Worm (Caenorhabditis elegans): ENCODE results near the gene K02E7.4.

K02E7.4 gene

DNA sequence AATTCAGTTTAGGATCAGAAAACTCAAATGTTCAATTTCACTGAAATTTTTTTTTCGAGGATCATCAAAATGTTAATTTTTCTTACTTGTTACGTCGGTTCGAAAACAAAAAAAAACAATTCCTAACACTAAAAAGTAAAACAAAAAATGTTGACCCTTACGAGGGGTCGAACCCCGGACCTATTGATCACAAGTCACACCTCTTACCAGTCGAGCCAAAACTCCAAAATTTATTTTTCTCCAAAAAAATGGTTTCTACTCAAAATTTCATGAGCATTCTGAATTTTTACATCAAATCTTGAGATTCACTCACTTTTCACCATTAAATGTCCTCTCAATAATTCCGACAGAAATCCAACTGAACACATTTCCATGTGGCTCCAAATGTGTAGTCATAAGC is 30.0 kb downstream of the K02E7.4 start:
- TF ChIP-seq unc-42 (tag; optimal IDR thresholded peaks at IDR 0.05) = no peak
- TF ChIP-seq ceh-6 (GFP tag; optimal IDR thresholded peaks at IDR 0.05) = no peak
- no peak for TF ChIP-seq zip-5 (tag; optimal IDR thresholded peaks at IDR 0.05)

DNA sequence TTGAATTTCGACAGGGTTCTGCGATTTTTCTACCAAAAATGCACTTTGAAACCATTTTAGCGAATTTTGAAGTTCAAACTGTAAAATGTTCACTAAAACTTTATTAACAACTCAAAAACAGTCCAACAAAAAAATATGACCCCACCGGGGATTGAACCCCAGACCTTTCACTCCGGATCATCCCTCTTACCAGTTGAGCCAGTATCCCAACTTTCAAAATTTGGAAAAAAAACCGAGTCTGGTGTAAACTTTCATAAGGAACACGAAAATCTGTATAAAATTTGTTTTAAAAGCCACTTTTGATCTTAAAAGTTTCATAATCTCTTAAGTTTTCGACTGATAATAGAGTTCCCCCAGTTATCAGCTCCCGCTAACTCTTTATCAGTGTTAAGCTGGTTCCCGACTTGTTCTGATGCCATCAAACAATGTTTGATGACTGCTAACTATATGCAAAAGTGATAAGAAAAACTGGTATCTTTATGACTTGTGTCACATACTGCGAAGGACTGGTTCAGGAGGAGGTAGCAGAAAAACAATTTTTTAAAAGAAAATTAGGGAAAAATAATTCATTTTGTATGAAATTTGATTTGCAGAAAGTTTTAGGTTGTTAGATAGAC is 31.4 kb downstream of the K02E7.4 start:
- TF ChIP-seq ahr-1 (tag; optimal IDR thresholded peaks at IDR 0.05) = no peak
- peak; percentile 54 for TF ChIP-seq pqm-1 (tag; optimal IDR thresholded peaks at IDR 0.05)
- TF ChIP-seq eyg-1 (tag; optimal IDR thresholded peaks at IDR 0.05) = no peak
- no peak for TF ChIP-seq hlh-30 (tag; optimal IDR thresholded peaks at IDR 0.05; ENCODE audit: insufficient read depth)
- peak; percentile 99 for TF ChIP-seq elt-2 (tag; optimal IDR thresholded peaks at IDR 0.05)

DNA sequence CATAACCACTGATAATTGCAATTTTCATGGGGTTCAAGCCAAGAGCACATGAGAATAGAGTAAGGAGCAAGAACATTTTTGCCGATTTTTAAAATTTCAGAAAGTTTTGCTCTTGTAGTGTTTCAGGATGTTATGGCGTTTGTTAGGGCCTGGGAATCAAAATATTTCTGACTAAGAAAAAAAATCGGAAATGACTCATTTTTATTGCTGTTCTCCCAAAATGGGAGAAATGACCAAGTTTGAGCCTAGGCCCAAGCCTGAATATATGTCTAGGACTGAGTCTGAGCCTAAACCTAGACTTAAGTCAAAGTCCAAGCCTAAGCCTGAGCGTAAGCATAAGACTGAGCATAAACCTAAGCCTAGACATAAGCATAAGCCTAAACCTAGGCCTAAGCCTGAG is 32.2 kb downstream of the K02E7.4 start, which contains the start of gene T13B5.9:
T13B5.9 (minus strand) TSS at position 101 of the 400 bp plus-strand sequence.
- TF ChIP-seq ets-4 (tag; optimal IDR thresholded peaks at IDR 0.05) (no peak), elt-4 (tag; optimal IDR thresholded peaks at IDR 0.05) (no peak)

DNA sequence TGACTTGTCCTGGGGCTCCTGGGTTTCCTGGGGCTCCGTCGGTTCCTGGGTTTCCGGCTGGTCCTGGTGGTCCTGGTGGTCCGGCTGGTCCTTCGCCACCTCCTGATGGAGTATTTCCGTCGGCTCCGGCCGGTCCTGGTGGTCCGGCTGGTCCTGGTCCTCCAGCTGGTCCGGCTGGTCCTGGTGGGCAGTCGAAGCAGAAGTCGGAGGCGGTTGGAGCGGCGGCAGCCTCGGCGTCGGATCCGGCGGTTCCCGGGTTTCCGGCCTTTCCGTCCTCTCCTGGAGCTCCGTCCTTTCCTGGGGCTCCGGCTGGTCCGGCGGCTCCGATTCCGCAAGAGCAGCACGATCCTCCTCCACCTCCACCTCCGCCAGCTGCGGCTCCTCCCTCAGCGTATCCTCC is 33.1 kb downstream of the K02E7.4 start:
- TF ChIP-seq syd-9 (tag; optimal IDR thresholded peaks at IDR 0.05) (peak; percentile 38), ceh-6 (GFP tag; optimal IDR thresholded peaks at IDR 0.05) (no peak), T23F11.4 (GFP tag; optimal IDR thresholded peaks at IDR 0.05) (no peak), elt-4 (tag; optimal IDR thresholded peaks at IDR 0.05) (no peak), fkh-10 (GFP tag; optimal IDR thresholded peaks at IDR 0.05) (no peak), hlh-6 (tag; optimal IDR thresholded peaks at IDR 0.05) (peak; percentile 38), ahr-1 (tag; optimal IDR thresholded peaks at IDR 0.05) (no peak)

DNA sequence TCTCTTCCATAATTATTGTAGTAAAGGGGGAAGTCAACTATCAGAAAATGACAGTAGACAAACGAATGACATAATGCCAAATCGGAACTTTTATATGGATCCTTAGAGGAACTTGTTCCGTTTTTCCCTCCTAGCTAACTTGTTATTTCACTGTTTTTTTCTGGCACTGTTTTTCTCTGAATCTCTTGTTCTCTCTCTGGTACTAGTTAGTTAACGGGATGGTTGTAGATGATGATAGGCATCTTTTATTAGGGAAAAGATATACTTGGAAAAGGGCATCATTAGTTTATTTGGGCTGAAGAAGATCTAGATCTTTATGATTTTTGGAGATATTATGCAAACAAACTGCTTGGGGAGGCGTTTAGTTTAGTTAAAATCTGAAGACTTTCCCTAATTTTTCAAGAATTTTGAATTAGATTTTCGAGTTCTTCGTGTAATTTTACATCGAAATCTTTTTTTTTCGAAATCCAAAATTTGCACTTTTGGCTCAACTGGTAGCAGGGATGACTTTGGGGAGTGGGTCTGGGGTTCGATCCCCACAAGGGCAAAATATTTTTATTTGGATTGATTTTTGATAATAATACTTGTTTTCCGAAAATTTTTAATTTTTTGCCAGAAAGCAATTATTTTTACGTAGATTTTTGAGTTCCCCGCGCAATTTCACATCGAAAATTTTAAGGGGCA is 34.9 kb downstream of the K02E7.4 start, which contains the start of gene col-40:
col-40 (minus strand) TSS at position 51 of the 684 bp plus-strand sequence.
- TF ChIP-seq pat-9 (tag; optimal IDR thresholded peaks at IDR 0.05) (no peak), tbx-2 (tag; optimal IDR thresholded peaks at IDR 0.05) (no peak), che-1 (tag; optimal IDR thresholded peaks at IDR 0.05) (no peak), Y22D7AL.16 (tag; optimal IDR thresholded peaks at IDR 0.05) (no peak)

DNA sequence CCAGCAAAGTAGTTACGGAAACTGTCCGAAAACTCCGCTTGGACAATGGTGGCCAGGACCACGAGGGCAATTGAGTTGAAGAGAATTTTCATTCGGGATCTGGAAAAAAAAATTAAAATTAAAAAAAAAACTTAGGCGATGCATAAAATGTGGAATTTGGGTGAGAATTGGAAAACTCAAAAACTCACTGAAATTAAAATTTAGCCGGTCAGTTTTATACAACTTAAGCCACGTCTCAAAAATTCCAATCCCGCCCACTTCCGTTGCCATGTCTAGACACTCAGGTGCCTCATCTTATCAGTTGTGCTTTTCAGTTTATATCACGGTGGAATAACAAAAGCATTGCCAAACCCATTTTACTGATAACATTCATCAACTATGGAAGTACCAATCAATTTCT is 38.7 kb downstream of the K02E7.4 start, which contains the start of gene lips-11:
lips-11 (minus strand) TSS at position 101 of the 400 bp plus-strand sequence.
- no peak for TF ChIP-seq pat-9 (tag; optimal IDR thresholded peaks at IDR 0.05)

DNA sequence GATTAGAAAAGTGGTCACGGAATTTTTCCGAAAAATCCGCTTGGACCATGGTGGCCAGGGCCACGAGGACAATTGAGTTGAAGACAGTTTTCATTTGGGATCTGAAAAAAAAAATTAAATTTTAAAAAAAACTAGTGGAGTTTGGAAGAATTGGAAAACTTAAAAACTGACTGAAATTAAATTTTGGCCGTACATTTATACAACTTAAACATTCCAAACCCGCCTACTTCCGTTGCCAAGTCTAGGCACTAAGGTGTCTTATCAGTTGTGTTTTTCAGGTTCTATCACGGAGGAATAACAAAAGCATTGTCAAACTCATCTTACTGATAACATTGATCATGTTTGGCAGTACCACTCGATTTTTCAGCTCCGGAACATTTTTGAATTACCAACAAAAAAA is 41.9 kb downstream of the K02E7.4 start, which contains the start of gene lips-12:
lips-12 (minus strand) TSS at position 101 of the 400 bp plus-strand sequence.
- TF ChIP-seq T23F11.4 (GFP tag; optimal IDR thresholded peaks at IDR 0.05) (no peak), elt-2 (tag; optimal IDR thresholded peaks at IDR 0.05) (no peak), lin-11 (tag; optimal IDR thresholded peaks at IDR 0.05) (no peak), ceh-24 (tag; optimal IDR thresholded peaks at IDR 0.05) (no peak), syd-9 (tag; optimal IDR thresholded peaks at IDR 0.05) (no peak), elt-4 (tag; optimal IDR thresholded peaks at IDR 0.05) (no peak), sox-4 (tag; optimal IDR thresholded peaks at IDR 0.05) (no peak), C38D4.7 (GFP tag; optimal IDR thresholded peaks at IDR 0.05) (no peak), ceh-18 (tag; optimal IDR thresholded peaks at IDR 0.05) (no peak), odd-2 (tag; optimal IDR thresholded peaks at IDR 0.05) (no peak), ceh-22 (tag; optimal IDR thresholded peaks at IDR 0.05) (no peak), ref-2 (tag; optimal IDR thresholded peaks at IDR 0.05) (no peak), K09A11.1 (tag; optimal IDR thresholded peaks at IDR 0.05; ENCODE audit: insufficient read depth) (no peak), hlh-13 (GFP tag; optimal IDR thresholded peaks at IDR 0.05) (no peak), ceh-9 (tag; optimal IDR thresholded peaks at IDR 0.05) (no peak), ceh-31 (tag; optimal IDR thresholded peaks at IDR 0.05) (no peak), pag-3 (tag; optimal IDR thresholded peaks at IDR 0.05; ENCODE audit: borderline replicate concordance) (no peak), dve-1 (tag; optimal IDR thresholded peaks at IDR 0.05) (no peak)

Data from whole organism, late embryonic.